Fruit fly (Drosophila melanogaster): ENCODE data around the gene CG14339.

Gene CG14339

DNA sequence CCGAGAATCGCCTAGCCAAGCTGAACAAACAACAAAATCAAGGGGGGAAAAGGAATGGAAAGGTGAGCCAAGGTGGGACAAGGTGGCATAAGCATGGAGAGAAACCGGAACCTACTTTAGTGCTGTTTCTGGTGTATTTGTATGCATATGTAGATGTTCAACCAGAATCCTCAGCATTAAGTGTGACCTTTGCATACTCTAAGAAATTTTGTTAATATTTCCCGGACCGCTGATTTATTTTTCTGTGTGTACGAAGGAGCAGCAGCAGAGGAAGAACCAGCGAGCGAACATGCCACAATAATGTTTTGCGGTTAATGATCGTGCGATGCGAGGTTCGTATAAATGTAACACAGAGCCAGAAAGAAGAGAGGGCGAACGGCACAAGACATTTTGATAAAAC, 43.3 kb upstream of the CG14339 start (continued):
- TF ChIP-seq Lpt (GFP tag; optimal IDR thresholded peaks at IDR 0.05) (peak; percentile 52), net (GFP tag; optimal IDR thresholded peaks at IDR 0.05) (peak; percentile 67), CG11902 (GFP tag; optimal IDR thresholded peaks at IDR 0.05) (peak; percentile 52), topi (GFP tag; optimal IDR thresholded peaks at IDR 0.05) (peak; percentile 82), Ets21C (GFP tag; optimal IDR thresholded peaks at IDR 0.05) (peak; percentile 77), CG6808 (GFP tag; optimal IDR thresholded peaks at IDR 0.05) (peak; percentile 86), lz (GFP tag; optimal IDR thresholded peaks at IDR 0.05) (peak; percentile 83), CG31627 (GFP tag; optimal IDR thresholded peaks at IDR 0.05) (peak; percentile 87)

DNA sequence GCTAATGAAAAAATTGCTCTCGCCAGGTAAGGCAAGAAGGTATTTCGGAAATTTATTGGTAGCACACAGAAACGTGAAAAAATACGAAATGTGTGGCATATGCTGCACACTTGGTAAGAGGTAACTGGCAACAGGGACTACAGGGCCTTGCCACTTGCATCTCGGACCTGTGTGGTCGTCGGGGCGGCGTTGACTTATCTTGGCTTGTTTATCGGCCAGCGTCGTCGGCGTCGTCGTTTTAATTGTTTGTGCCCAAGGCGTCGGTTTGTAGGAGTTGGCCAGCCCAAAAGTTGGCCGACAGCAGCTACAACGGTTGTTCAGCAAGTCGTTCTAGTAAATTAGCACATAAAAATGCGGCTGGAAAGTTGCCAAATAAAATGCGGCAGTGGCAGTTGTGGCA, 42.0 kb upstream of the CG14339 start:
- TF ChIP-seq ss (GFP tag; optimal IDR thresholded peaks at IDR 0.05) (no peak), CG8119 (GFP tag; IDR thresholded peaks at IDR 0.05) (no peak), CG3919 (GFP tag; optimal IDR thresholded peaks at IDR 0.05) (no peak), Gug (GFP tag; IDR thresholded peaks at IDR 0.05) (no peak), CG15336 (GFP tag; IDR thresholded peaks at IDR 0.05) (no peak), OdsH (GFP tag; optimal IDR thresholded peaks at IDR 0.05) (no peak), Eip78C (GFP tag) (no peak), svp (GFP tag) (no peak), acj6 (GFP tag; optimal IDR thresholded peaks at IDR 0.05) (no peak), spab (GFP tag; optimal IDR thresholded peaks at IDR 0.05) (no peak), Sox15 (GFP tag; optimal IDR thresholded peaks at IDR 0.05) (no peak), CG6792 (GFP tag; optimal IDR thresholded peaks at IDR 0.05) (no peak), Hr38 (GFP tag; optimal IDR thresholded peaks at IDR 0.05) (no peak), CG8319 (GFP tag; optimal IDR thresholded peaks at IDR 0.05) (no peak), dac (GFP tag; optimal IDR thresholded peaks at IDR 0.05) (no peak)

DNA sequence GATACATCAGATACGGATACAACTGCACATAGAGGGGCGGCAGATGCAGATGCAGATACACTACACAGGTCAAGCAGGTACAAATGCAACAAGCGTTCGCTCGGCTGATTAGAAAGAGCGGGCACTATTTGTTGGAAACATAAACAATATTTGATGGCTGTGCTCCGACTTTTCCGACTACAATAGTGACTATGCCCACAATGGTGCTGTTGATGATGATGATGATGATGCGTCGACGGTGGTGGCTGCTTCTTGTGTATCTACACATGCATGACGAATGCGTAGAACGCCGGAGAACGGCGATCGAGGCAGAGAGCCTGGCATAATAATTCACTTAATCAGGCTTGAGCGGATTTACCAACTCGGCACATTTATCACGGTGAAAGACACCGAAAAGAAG, 40.3 kb upstream of the CG14339 start:
- no peak for TF ChIP-seq CG3032 (tag; optimal IDR thresholded peaks at IDR 0.05)
- peak; percentile 5 for TF ChIP-seq fkh (GFP tag; optimal IDR thresholded peaks at IDR 0.05)

DNA sequence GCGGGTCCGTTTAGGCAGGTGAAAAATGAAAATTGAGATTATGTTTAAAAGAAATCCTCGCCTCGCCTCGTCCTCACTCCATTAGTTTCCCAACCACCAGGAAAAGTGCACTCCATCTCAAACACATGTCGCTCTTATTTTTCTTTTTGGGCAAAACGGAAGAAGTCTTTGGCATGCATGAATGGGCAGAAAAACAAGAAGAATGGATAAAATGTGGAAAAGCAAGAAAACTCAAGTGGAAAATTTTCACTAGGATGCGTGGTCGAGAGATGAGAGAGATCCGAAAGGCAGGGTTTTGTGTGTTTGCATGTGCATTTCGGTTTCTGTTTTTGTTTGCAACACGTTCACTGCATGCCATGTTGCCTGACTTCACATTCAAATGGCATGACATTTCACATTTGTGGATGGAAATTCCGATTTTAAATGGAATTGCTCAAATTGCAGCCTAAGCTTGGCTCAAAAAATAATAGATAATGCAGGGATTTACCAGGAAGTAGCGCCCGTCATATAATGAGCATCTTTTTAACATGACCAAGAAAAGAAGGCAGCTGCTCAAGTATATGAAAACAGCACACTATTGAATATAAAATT, 39.7 kb upstream of the CG14339 start:
- TF ChIP-seq eg (GFP tag; IDR thresholded peaks at IDR 0.05) (no peak), Gug (GFP tag; IDR thresholded peaks at IDR 0.05) (no peak), CG34406 (GFP tag; optimal IDR thresholded peaks at IDR 0.05) (no peak), Eip93F (GFP tag; optimal IDR thresholded peaks at IDR 0.05) (no peak), svp (GFP tag) (no peak), Eip75B (GFP tag; optimal IDR thresholded peaks at IDR 0.05) (no peak)

DNA sequence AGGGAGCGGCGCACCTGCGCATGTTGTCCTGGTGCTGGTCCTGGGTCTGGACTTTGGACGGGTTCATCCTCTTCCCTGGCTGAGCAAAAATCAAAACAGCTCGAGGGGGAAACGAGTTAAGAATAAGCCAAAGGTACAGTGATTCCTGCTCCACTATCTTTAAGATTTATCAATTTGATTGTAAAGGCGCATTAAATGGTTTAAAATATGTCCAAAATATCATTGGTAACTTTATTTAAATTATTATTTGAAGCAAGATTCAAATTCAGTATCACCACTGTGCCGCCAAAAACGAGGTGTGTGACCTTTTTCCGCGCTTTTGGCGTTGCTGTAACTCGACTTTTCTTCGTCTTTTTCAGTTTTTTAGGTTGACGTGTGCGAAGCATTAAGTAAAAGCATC, 38.9 kb upstream of the CG14339 start:
- TF ChIP-seq CG3032 (tag; optimal IDR thresholded peaks at IDR 0.05) (no peak), Ets96B (tag; optimal IDR thresholded peaks at IDR 0.05) (no peak), CG1621 (tag; optimal IDR thresholded peaks at IDR 0.05) (no peak), CG34406 (GFP tag; optimal IDR thresholded peaks at IDR 0.05) (no peak), Smox (GFP tag; optimal IDR thresholded peaks at IDR 0.05) (peak; percentile 33), fd59A (GFP tag; optimal IDR thresholded peaks at IDR 0.05) (no peak), topi (GFP tag; optimal IDR thresholded peaks at IDR 0.05) (peak; percentile 12), Eip78C (GFP tag) (peak; percentile 44), Sox102F (GFP tag; optimal IDR thresholded peaks at IDR 0.05) (peak; percentile 22), CG8632 (GFP tag; optimal IDR thresholded peaks at IDR 0.05) (no peak), eg (GFP tag; IDR thresholded peaks at IDR 0.05) (no peak), CG6854 (GFP tag; optimal IDR thresholded peaks at IDR 0.05) (no peak), cyc (GFP tag; optimal IDR thresholded peaks at IDR 0.05) (no peak), CG15336 (GFP tag; IDR thresholded peaks at IDR 0.05) (no peak), CG32006 (GFP tag; optimal IDR thresholded peaks at IDR 0.05) (no peak), CG8119 (GFP tag; IDR thresholded peaks at IDR 0.05) (no peak), lz (GFP tag; optimal IDR thresholded peaks at IDR 0.05) (peak; percentile 16), ss (GFP tag; optimal IDR thresholded peaks at IDR 0.05) (no peak), CG9139 (GFP tag; optimal IDR thresholded peaks at IDR 0.05) (no peak), CG16779 (tag; optimal IDR thresholded peaks at IDR 0.05) (no peak), CG11294 (GFP tag; IDR thresholded peaks at IDR 0.05) (no peak), achi (GFP tag; optimal IDR thresholded peaks at IDR 0.05) (no peak), spab (GFP tag; optimal IDR thresholded peaks at IDR 0.05) (no peak), CG7368 (GFP tag; optimal IDR thresholded peaks at IDR 0.05) (no peak), CG11902 (GFP tag; optimal IDR thresholded peaks at IDR 0.05) (no peak), Gug (GFP tag; IDR thresholded peaks at IDR 0.05) (no peak), vri (GFP tag; optimal IDR thresholded peaks at IDR 0.05) (peak; percentile 13), Hr4 (GFP tag; optimal IDR thresholded peaks at IDR 0.05) (no peak)

All from whole organism, prepupa.